Worm (Caenorhabditis elegans): Measurements from ENCODE around the gene irld-26.

- TF ChIP-seq T22C8.4 (GFP tag; IDR thresholded peaks at IDR 0.05): no peak
- TF ChIP-seq klf-2 (GFP tag; conservative IDR thresholded peaks at IDR 0.05): no peak
- no peak for TF ChIP-seq flt-1 (GFP tag; IDR thresholded peaks at IDR 0.05)
- TF ChIP-seq ztf-23 (GFP tag; IDR thresholded peaks at IDR 0.05): no peak
- TF ChIP-seq med-1 (GFP tag; optimal IDR thresholded peaks at IDR 0.05; ENCODE audit: insufficient read depth): no peak
Observed at ce11 chrV:16249105-16249504, 44.1 kb downstream of the irld-26 start.
